Worm (Caenorhabditis elegans): ENCODE results near the gene Y46D2A.3.

Y46D2A.3 gene

ce11 chrII:3373875-3374274 lies 46.9 kb upstream of the Y46D2A.3 start:
- TF ChIP-seq zim-3 (tag; optimal IDR thresholded peaks at IDR 0.05) = no peak
- no peak for TF ChIP-seq ccch-3 (GFP tag; optimal IDR thresholded peaks at IDR 0.05)
- no peak for TF ChIP-seq tlf-1 (GFP tag; optimal IDR thresholded peaks at IDR 0.05)
- no peak for TF ChIP-seq xnd-1 (tag; optimal IDR thresholded peaks at IDR 0.05)
- no peak for TF ChIP-seq dpl-1 (GFP tag; optimal IDR thresholded peaks at IDR 0.05)

DNA sequence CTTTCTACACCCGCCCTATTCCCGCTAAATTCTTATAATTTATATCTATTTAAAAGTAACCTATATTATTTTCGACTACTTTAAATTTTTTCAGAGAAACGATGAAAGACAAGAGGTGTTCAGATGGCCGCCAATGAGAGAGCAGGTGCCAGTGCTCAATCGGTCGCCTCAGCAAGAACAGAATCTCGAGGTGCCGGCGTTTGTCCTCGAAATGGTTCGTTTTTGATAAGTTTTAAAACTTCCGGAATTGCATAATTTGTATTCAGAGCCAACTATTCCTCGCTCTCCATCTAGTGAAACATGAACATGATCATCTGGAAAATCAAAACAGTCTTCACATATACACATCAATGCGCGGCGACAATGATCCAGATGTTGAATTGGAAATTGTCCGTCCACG lies 44.0 kb upstream of the Y46D2A.3 start, which contains the start of gene bath-23:
TSS of gene bath-23 (plus strand) at position 301 of the 400 bp plus-strand sequence.
- no peak for TF ChIP-seq ama-1 (optimal IDR thresholded peaks at IDR 0.05)
- TF ChIP-seq ama-1 (GFP tag; optimal IDR thresholded peaks at IDR 0.05) = no peak
- no peak for TF ChIP-seq egl-18 (GFP tag; IDR thresholded peaks at IDR 0.05)

ce11 chrII:3370061-3370460 lies 43.1 kb upstream of the Y46D2A.3 start, which contains the start of gene Y49F6C.8:
Gene Y49F6C.8, minus strand, starts transcription at chrII:3370111.
- TF ChIP-seq F49E8.2 (tag; optimal IDR thresholded peaks at IDR 0.05; ENCODE audit: insufficient read depth) (no peak), nfyb-1 (GFP tag; IDR thresholded peaks at IDR 0.05) (peak; percentile 94), hmg-1.2 (GFP tag; IDR thresholded peaks at IDR 0.05) (peak; percentile 59; the same call in 1 of the 2 replicates), C17E4.6 (GFP tag; IDR thresholded peaks at IDR 0.05) (no peak), Y56A3A.18 (GFP tag; IDR thresholded peaks at IDR 0.05) (no peak), ztf-3 (GFP tag; optimal IDR thresholded peaks at IDR 0.05) (no peak), Y53G8AR.9 (GFP tag; conservative IDR thresholded peaks at IDR 0.05) (no peak), efl-1 (GFP tag; optimal IDR thresholded peaks at IDR 0.05) (peak; percentile 30), dox-1 (GFP tag; IDR thresholded peaks at IDR 0.05) (no peak), rpc-1 (optimal IDR thresholded peaks at IDR 0.05) (no peak), rpc-1 (tag; optimal IDR thresholded peaks at IDR 0.05) (no peak), F37B4.10 (GFP tag; IDR thresholded peaks at IDR 0.05) (no peak), aptf-2 (GFP tag; conservative IDR thresholded peaks at IDR 0.05) (peak; percentile 98), xnd-1 (tag; optimal IDR thresholded peaks at IDR 0.05) (peak; percentile 8), ceh-58 (GFP tag; IDR thresholded peaks at IDR 0.05) (no peak), aptf-3 (GFP tag; IDR thresholded peaks at IDR 0.05) (peak; percentile 85; the same call in 1 of the 2 replicates), nhr-179 (tag; optimal IDR thresholded peaks at IDR 0.05) (no peak), F57A8.1 (GFP tag; optimal IDR thresholded peaks at IDR 0.05) (no peak), madf-6 (GFP tag; IDR thresholded peaks at IDR 0.05) (peak; percentile 72), lag-1 (GFP tag; IDR thresholded peaks at IDR 0.05) (no peak), dpl-1 (GFP tag; optimal IDR thresholded peaks at IDR 0.05) (no peak), nhr-80 (tag; optimal IDR thresholded peaks at IDR 0.05) (no peak), mes-4 (tag; optimal IDR thresholded peaks at IDR 0.05) (no peak), madf-3 (GFP tag; IDR thresholded peaks at IDR 0.05) (no peak), B0019.2 (GFP tag; conservative IDR thresholded peaks at IDR 0.05) (no peak), ceh-100 (GFP tag; IDR thresholded peaks at IDR 0.05) (no peak), B0261.1 (tag; optimal IDR thresholded peaks at IDR 0.05) (no peak), K11D2.4 (GFP tag; IDR thresholded peaks at IDR 0.05) (no peak), B0035.1 (tag; optimal IDR thresholded peaks at IDR 0.05) (no peak), rcor-1 (GFP tag; IDR thresholded peaks at IDR 0.05) (no peak), madf-8 (GFP tag; conservative IDR thresholded peaks at IDR 0.05) (no peak), ztf-22 (GFP tag; optimal IDR thresholded peaks at IDR 0.05) (no peak), hsf-1 (GFP tag; IDR thresholded peaks at IDR 0.05) (no peak)
